Fruit fly (Drosophila melanogaster): Measurements from ENCODE around the gene Cyp4g15.

DNA sequence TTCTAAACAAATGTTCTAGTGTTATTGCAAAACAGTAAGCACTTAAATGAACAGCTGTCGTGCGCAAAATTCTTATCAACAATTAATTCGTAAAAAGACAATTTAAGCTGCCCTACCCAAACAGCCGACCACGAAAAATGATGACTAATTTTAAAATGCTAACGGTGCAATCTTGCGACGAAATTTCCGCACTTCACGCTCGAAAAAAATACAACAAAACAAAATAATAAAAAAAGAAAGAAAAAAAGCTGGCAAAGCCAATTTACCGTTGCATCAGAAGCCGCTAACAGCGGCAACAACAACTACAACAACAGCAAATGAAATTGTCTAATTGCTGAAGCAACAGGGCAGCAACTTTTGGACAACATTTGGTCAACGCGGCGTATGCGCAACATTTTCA lies 26.8 kb downstream of the Cyp4g15 start:
- TF ChIP-seq CG8478 (optimal IDR thresholded peaks at IDR 0.05) (no peak), CTCF (optimal IDR thresholded peaks at IDR 0.05) (no peak)
